Worm (Caenorhabditis elegans) whole organism, L3 larva: ENCODE results near the gene vglu-3.

ENCODE experiments used
- ZK546.5 ChIP-seq: sonication (generic microtip); optimal IDR thresholded peaks from 2 replicates; lab custom pipeline; 2017; ENCODE audit warnings: missing biosample characterization, missing genetic modification characterization
- ama-1 ChIP-seq: fragments of 150-350 bp; optimal IDR thresholded peaks from 2 replicates; lab custom pipeline; 2018
- fkh-10 ChIP-seq: sonication (generic microtip); optimal IDR thresholded peaks from 2 replicates; lab custom pipeline; 2017; ENCODE audit warnings: missing biosample characterization, missing genetic modification reagents, missing genetic modification characterization
- nhr-237 ChIP-seq: fragments of 150-350 bp; optimal IDR thresholded peaks from 2 replicates; lab custom pipeline; 2014; ENCODE audit warnings: missing biosample characterization, missing genetic modification characterization
- nhr-67 ChIP-seq: fragments of 150-350 bp; optimal IDR thresholded peaks from 2 replicates; lab custom pipeline; 2014; ENCODE audit warnings: missing biosample characterization, missing genetic modification characterization
- pha-4 ChIP-seq: fragments of 150-350 bp; optimal IDR thresholded peaks from 2 replicates; lab custom pipeline; 2014; ENCODE audit warnings: missing biosample characterization, missing genetic modification reagents, missing genetic modification characterization
- zag-1 ChIP-seq: fragments of 150-350 bp; optimal IDR thresholded peaks from 2 replicates; lab custom pipeline; 2014; ENCODE audit warnings: missing biosample characterization, missing genetic modification characterization
- ztf-11 ChIP-seq: fragments of 150-350 bp; optimal IDR thresholded peaks from 2 replicates; lab custom pipeline; 2014; ENCODE audit warnings: missing biosample characterization, missing genetic modification characterization
- ztf-4 ChIP-seq: fragments of 150-350 bp; optimal IDR thresholded peaks from 2 replicates; lab custom pipeline; 2014; ENCODE audit warnings: missing biosample characterization, missing genetic modification characterization

DNA sequence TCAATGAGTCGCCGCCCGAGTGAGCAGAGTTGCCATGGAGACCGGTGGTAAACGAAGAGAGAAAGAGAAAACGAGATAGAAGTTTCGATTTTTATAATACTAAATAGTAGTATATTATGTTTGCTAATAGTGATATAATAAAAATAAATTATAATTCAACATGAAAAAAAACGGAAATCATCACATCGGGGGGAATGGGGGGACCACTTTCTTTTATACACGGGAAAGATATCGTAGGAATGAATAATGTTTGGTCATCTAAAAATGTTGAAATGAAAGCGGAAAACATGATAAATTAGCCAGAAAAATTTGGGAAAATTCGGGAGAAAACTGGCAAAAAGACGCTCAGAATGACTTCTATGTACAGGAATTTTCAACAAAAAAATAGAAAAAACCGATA, 38.5 kb upstream of the vglu-3 start, which contains the start of gene bbs-5:
- TF ChIP-seq ztf-4 (tag; lab: Kevin White, UChicago) (no peak), nhr-237 (tag; lab: Kevin White, UChicago) (no peak), pha-4 (tag; lab: Kevin White, UChicago) (no peak), nhr-67 (tag; lab: Kevin White, UChicago) (no peak), ZK546.5 (tag; lab: Kevin White, UChicago) (no peak), zag-1 (tag; lab: Kevin White, UChicago) (no peak), fkh-10 (GFP tag; lab: Kevin White, UChicago) (no peak), ama-1 (lab: Kevin White, UChicago) (no peak), ztf-11 (tag; lab: Kevin White, UChicago) (no peak)
